Fruit fly (Drosophila melanogaster): ENCODE measurements around the gene CG14238.
A peak's percentile ranks its signal among the peaks of the same experiment; 100 is the strongest.

CG14238 gene

DNA sequence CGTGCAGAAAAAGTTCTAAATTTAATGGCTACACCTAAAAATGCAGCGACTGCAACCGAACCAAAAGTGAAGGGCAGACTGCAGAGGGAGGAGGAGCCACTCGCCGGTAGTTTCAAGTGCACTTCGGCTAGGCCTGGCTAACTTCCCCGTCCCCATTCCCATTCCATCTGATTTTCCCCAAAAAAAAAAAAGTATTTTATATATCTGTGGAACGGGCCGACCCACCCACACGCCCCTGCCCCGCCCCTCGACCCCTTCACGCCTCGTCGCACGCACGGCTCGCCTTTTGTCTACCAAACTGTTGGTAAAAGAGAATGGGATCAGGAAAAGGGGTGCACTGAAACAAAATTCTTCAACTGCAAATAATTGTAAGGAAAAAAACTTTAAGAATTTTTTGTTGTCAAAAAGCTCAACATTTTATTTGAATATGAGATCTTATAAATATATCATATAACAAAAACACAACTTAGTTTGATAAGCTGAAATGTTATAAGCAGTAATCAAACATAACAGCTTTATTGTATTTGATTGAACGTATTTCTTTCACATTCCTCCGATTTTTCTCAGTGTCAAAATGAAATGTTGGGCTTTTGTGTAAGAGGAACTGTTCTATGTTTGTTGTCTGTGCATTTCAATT, 14.1 kb upstream of the CG14238 start (continued):
- TF ChIP-seq tll (GFP tag; optimal IDR thresholded peaks at IDR 0.05) (no peak), CG13775 (GFP tag; optimal IDR thresholded peaks at IDR 0.05) (peak; percentile 8), dati (GFP tag; IDR thresholded peaks at IDR 0.05) (no peak), CG7372 (GFP tag; IDR thresholded peaks at IDR 0.05) (0 out of 2 replicates have a peak, but pooled peaks have one; percentile 21), Bteb2 (GFP tag; optimal IDR thresholded peaks at IDR 0.05) (no peak), gro (GFP tag; optimal IDR thresholded peaks at IDR 0.05) (no peak), CG6854 (GFP tag; optimal IDR thresholded peaks at IDR 0.05) (no peak), nom (GFP tag; optimal IDR thresholded peaks at IDR 0.05) (no peak), crc (GFP tag; optimal IDR thresholded peaks at IDR 0.05) (no peak), Adf1 (GFP tag; IDR thresholded peaks at IDR 0.05) (no peak), bab2 (GFP tag; optimal IDR thresholded peaks at IDR 0.05) (no peak), zfh2 (GFP tag; optimal IDR thresholded peaks at IDR 0.05) (no peak), CG17385 (GFP tag; optimal IDR thresholded peaks at IDR 0.05) (peak; percentile 18), Hr78 (GFP tag; optimal IDR thresholded peaks at IDR 0.05) (no peak), CG14441 (GFP tag; IDR thresholded peaks at IDR 0.05) (peak; percentile 59), CG2712 (tag; optimal IDR thresholded peaks at IDR 0.05) (peak; percentile 84), zen (tag; optimal IDR thresholded peaks at IDR 0.05) (peak; percentile 15), ATbp (GFP tag; optimal IDR thresholded peaks at IDR 0.05) (peak; percentile 55), CG8765 (GFP tag; IDR thresholded peaks at IDR 0.05) (no peak), vnd (GFP tag; IDR thresholded peaks at IDR 0.05; ENCODE audit: partially characterized antibody) (no peak), maf-S (GFP tag; optimal IDR thresholded peaks at IDR 0.05) (no peak), CG13894 (tag; optimal IDR thresholded peaks at IDR 0.05) (no peak), tin (GFP tag; optimal IDR thresholded peaks at IDR 0.05) (peak; percentile 32), HmgZ (tag; optimal IDR thresholded peaks at IDR 0.05) (no peak), sim (GFP tag; IDR thresholded peaks at IDR 0.05) (0 out of 2 replicates have a peak, but pooled peaks have one; percentile 27), Ravus (GFP tag; IDR thresholded peaks at IDR 0.05) (no peak), CG7987 (GFP tag; optimal IDR thresholded peaks at IDR 0.05) (no peak), CG1024 (GFP tag; IDR thresholded peaks at IDR 0.05) (no peak), HHEX (GFP tag; optimal IDR thresholded peaks at IDR 0.05) (peak; percentile 40), CG11085 (GFP tag; IDR thresholded peaks at IDR 0.05) (no peak), lola (GFP tag; optimal IDR thresholded peaks at IDR 0.05) (peak in 1 of 3 experiments; percentile 33), CG11504 (tag; optimal IDR thresholded peaks at IDR 0.05) (peak; percentile 81), CG6791 (GFP tag; IDR thresholded peaks at IDR 0.05; ENCODE audit: partially characterized antibody) (no peak), CG12391 (tag; optimal IDR thresholded peaks at IDR 0.05) (no peak), repo (GFP tag; optimal IDR thresholded peaks at IDR 0.05) (no peak), BtbVII (GFP tag; optimal IDR thresholded peaks at IDR 0.05) (no peak), YL-1 (GFP tag; optimal IDR thresholded peaks at IDR 0.05) (no peak), CG14860 (GFP tag; IDR thresholded peaks at IDR 0.05; ENCODE audit: partially characterized antibody) (no peak), Hr3 (GFP tag; optimal IDR thresholded peaks at IDR 0.05) (peak; percentile 27), CG1233 (GFP tag; optimal IDR thresholded peaks at IDR 0.05) (peak; percentile 48), CG6689 (GFP tag; IDR thresholded peaks at IDR 0.05) (peak; percentile 65), CG10274 (GFP tag; optimal IDR thresholded peaks at IDR 0.05) (no peak), CG12219 (GFP tag; optimal IDR thresholded peaks at IDR 0.05) (peak; percentile 6), CG9932 (GFP tag; IDR thresholded peaks at IDR 0.05) (no peak), p53 (GFP tag; optimal IDR thresholded peaks at IDR 0.05) (no peak), scrt (GFP tag; optimal IDR thresholded peaks at IDR 0.05) (no peak), Xrp1 (GFP tag; IDR thresholded peaks at IDR 0.05) (peak; percentile 76), Spps (tag; optimal IDR thresholded peaks at IDR 0.05) (peak; percentile 65), Ets97D (GFP tag; optimal IDR thresholded peaks at IDR 0.05) (no peak)

All from whole organism, embryonic.